Worm (Caenorhabditis elegans): Measurements from ENCODE around the gene fbxb-72.

fbxb-72 gene

DNA sequence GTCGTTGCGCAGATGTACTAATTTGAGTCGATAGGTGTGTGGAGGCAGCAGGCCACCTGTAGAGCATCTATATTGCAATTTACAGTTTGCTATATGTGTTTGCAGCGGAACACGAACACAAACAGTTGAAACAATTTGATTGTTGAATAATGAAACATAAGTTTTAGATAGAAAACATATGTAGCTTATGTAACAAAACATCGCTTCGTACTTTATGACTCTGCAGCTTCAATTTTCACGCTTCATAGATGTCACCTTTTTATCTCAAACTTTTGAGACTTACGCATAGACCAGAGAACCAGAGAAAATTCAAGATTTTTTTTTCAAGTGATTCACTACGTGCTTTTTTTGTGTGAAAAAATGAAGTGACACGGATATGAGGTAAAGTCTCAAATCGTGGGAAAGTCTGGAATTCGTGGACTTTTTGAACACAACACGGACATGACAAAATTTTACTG, at the start of gene fbxb-72:
fbxb-72 (minus strand) TSS at position 58 of the 458 bp plus-strand sequence.
- TF ChIP-seq elt-1 (tag; optimal IDR thresholded peaks at IDR 0.05) = no peak
- TF ChIP-seq nhr-43 (tag; optimal IDR thresholded peaks at IDR 0.05; ENCODE audit: poor library complexity, severe bottlenecking) = peak; percentile 97
- no peak for TF ChIP-seq eor-1 (tag; optimal IDR thresholded peaks at IDR 0.05)
- TF ChIP-seq lin-39 (tag; optimal IDR thresholded peaks at IDR 0.05) = peak; percentile 37
- no peak for TF ChIP-seq zag-1 (tag; optimal IDR thresholded peaks at IDR 0.05)
- peak in 1 of 3 experiments; percentile 4 for TF ChIP-seq elt-3 (tag; optimal IDR thresholded peaks at IDR 0.05)
- no peak for TF ChIP-seq fkh-10 (GFP tag; optimal IDR thresholded peaks at IDR 0.05)
- peak; percentile 94 for TF ChIP-seq pqm-1 (tag; optimal IDR thresholded peaks at IDR 0.05)
- peak; percentile 49 for TF ChIP-seq lsy-12 (tag; optimal IDR thresholded peaks at IDR 0.05)
- no peak for TF ChIP-seq unc-39 (tag; optimal IDR thresholded peaks at IDR 0.05)
- TF ChIP-seq ZK546.5 (tag; optimal IDR thresholded peaks at IDR 0.05) = no peak
- TF ChIP-seq jun-1 (tag; optimal IDR thresholded peaks at IDR 0.05) = peak; percentile 59
- TF ChIP-seq fos-1 (tag; optimal IDR thresholded peaks at IDR 0.05) = no peak
- TF ChIP-seq pha-4 (tag; optimal IDR thresholded peaks at IDR 0.05) = peak; percentile 55
- no peak for TF ChIP-seq snpc-4 (tag; optimal IDR thresholded peaks at IDR 0.05)
- TF ChIP-seq egl-27 (tag; optimal IDR thresholded peaks at IDR 0.05) = no peak
- peak; percentile 94 for TF ChIP-seq skn-1 (tag; optimal IDR thresholded peaks at IDR 0.05)
- TF ChIP-seq R02D3.7 (tag; optimal IDR thresholded peaks at IDR 0.05) = peak; percentile 24
- peak; percentile 36 for TF ChIP-seq nhr-28 (tag; optimal IDR thresholded peaks at IDR 0.05)
- no peak for TF ChIP-seq mml-1 (tag; optimal IDR thresholded peaks at IDR 0.05)
- TF ChIP-seq aly-2 (tag; optimal IDR thresholded peaks at IDR 0.05) = peak; percentile 93
- peak; percentile 2 for TF ChIP-seq nhr-11 (tag; optimal IDR thresholded peaks at IDR 0.05)
- TF ChIP-seq ama-1 (optimal IDR thresholded peaks at IDR 0.05) = peak; percentile 99
- TF ChIP-seq hmg-11 (tag; optimal IDR thresholded peaks at IDR 0.05) = no peak
- no peak for TF ChIP-seq nhr-237 (tag; optimal IDR thresholded peaks at IDR 0.05)
- TF ChIP-seq ceh-9 (tag; optimal IDR thresholded peaks at IDR 0.05) = no peak
- peak; percentile 66 for TF ChIP-seq ztf-4 (tag; optimal IDR thresholded peaks at IDR 0.05)
- TF ChIP-seq nhr-77 (tag; optimal IDR thresholded peaks at IDR 0.05) = peak; percentile 51
- peak; percentile 3 for TF ChIP-seq nhr-25 (tag; optimal IDR thresholded peaks at IDR 0.05)
- no peak for TF ChIP-seq fkh-2 (tag; optimal IDR thresholded peaks at IDR 0.05)
- no peak for TF ChIP-seq nhr-12 (tag; optimal IDR thresholded peaks at IDR 0.05)
- TF ChIP-seq ceh-28 (tag; optimal IDR thresholded peaks at IDR 0.05) = no peak
- no peak for TF ChIP-seq ztf-11 (tag; optimal IDR thresholded peaks at IDR 0.05)
- peak; percentile 85 for TF ChIP-seq tbx-2 (tag; optimal IDR thresholded peaks at IDR 0.05)
- peak; percentile 68 for TF ChIP-seq nfya-1 (tag; optimal IDR thresholded peaks at IDR 0.05; ENCODE audit: insufficient read depth)
- TF ChIP-seq nhr-23 (tag; optimal IDR thresholded peaks at IDR 0.05) = peak; percentile 78
- TF ChIP-seq egl-5 (tag; optimal IDR thresholded peaks at IDR 0.05) = no peak
- TF ChIP-seq ceh-82 (tag; optimal IDR thresholded peaks at IDR 0.05) = no peak
- TF ChIP-seq ceh-16 (tag; optimal IDR thresholded peaks at IDR 0.05) = no peak
- peak; percentile 43 for TF ChIP-seq nhr-76 (tag; optimal IDR thresholded peaks at IDR 0.05)
- peak; percentile 14 for TF ChIP-seq nhr-67 (tag; optimal IDR thresholded peaks at IDR 0.05)
- TF ChIP-seq unc-62 (GFP tag; optimal IDR thresholded peaks at IDR 0.05) = no peak
- peak; percentile 76 for TF ChIP-seq elt-2 (tag; optimal IDR thresholded peaks at IDR 0.05)
- TF ChIP-seq daf-12 (tag; optimal IDR thresholded peaks at IDR 0.05) = no peak
- no peak for TF ChIP-seq mdl-1 (tag; optimal IDR thresholded peaks at IDR 0.05)
- no peak for TF ChIP-seq lin-15B (tag; optimal IDR thresholded peaks at IDR 0.05)
- no peak for TF ChIP-seq sea-2 (GFP tag; optimal IDR thresholded peaks at IDR 0.05)

DNA sequence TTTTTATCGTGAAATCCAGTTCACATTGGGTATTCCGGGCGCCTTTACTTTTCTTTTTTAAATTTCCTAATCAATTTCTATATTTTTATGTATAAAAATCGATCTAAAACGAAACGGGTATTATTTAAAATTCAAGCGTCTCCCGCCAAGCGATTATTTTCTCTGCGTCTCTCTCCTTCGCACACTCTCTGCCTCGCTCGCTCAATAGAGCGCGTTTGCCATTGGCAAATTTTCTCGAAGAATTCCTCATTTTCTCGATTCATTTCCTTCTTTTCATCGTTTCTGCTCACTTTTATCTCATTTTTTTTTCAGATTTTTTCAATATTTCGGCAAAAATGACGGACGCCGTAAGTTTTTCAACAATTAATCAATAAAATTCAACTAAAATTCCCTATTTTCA, 49.5 kb upstream of the fbxb-72 start, which contains the start of gene sti-1:
sti-1 (plus strand) TSS at position 263 of the 400 bp plus-strand sequence.
- TF ChIP-seq ZK546.5 (tag; optimal IDR thresholded peaks at IDR 0.05) (no peak), nfya-1 (tag; optimal IDR thresholded peaks at IDR 0.05; ENCODE audit: insufficient read depth) (peak; percentile 92), fos-1 (tag; optimal IDR thresholded peaks at IDR 0.05) (no peak), zag-1 (tag; optimal IDR thresholded peaks at IDR 0.05) (no peak), egl-27 (tag; optimal IDR thresholded peaks at IDR 0.05) (no peak), ceh-82 (tag; optimal IDR thresholded peaks at IDR 0.05) (peak; percentile 20), fkh-10 (GFP tag; optimal IDR thresholded peaks at IDR 0.05) (no peak), nhr-67 (tag; optimal IDR thresholded peaks at IDR 0.05) (no peak), ceh-9 (tag; optimal IDR thresholded peaks at IDR 0.05) (no peak), nhr-28 (tag; optimal IDR thresholded peaks at IDR 0.05) (peak; percentile 1), elt-3 (tag; optimal IDR thresholded peaks at IDR 0.05) (no peak), elt-1 (tag; optimal IDR thresholded peaks at IDR 0.05) (no peak), unc-39 (tag; optimal IDR thresholded peaks at IDR 0.05) (no peak), ztf-4 (tag; optimal IDR thresholded peaks at IDR 0.05) (no peak), hmg-11 (tag; optimal IDR thresholded peaks at IDR 0.05) (peak; percentile 64), nhr-23 (tag; optimal IDR thresholded peaks at IDR 0.05) (peak; percentile 90), nhr-77 (tag; optimal IDR thresholded peaks at IDR 0.05) (peak; percentile 76), skn-1 (tag; optimal IDR thresholded peaks at IDR 0.05) (peak; percentile 35), nhr-43 (tag; optimal IDR thresholded peaks at IDR 0.05; ENCODE audit: poor library complexity, severe bottlenecking) (peak; percentile 68), jun-1 (tag; optimal IDR thresholded peaks at IDR 0.05) (peak; percentile 65), egl-5 (tag; optimal IDR thresholded peaks at IDR 0.05) (peak; percentile 94), ztf-11 (tag; optimal IDR thresholded peaks at IDR 0.05) (no peak), sea-2 (GFP tag; optimal IDR thresholded peaks at IDR 0.05) (no peak), ceh-16 (tag; optimal IDR thresholded peaks at IDR 0.05) (no peak), ama-1 (optimal IDR thresholded peaks at IDR 0.05) (peak; percentile 4), ceh-28 (tag; optimal IDR thresholded peaks at IDR 0.05) (peak; percentile 72), mml-1 (tag; optimal IDR thresholded peaks at IDR 0.05) (no peak), nhr-12 (tag; optimal IDR thresholded peaks at IDR 0.05) (no peak), mdl-1 (tag; optimal IDR thresholded peaks at IDR 0.05) (no peak), daf-12 (tag; optimal IDR thresholded peaks at IDR 0.05) (no peak), R02D3.7 (tag; optimal IDR thresholded peaks at IDR 0.05) (peak; percentile 70), lin-15B (tag; optimal IDR thresholded peaks at IDR 0.05) (peak; percentile 85), lin-39 (tag; optimal IDR thresholded peaks at IDR 0.05) (peak; percentile 83), lsy-12 (tag; optimal IDR thresholded peaks at IDR 0.05) (peak; percentile 45), nhr-25 (tag; optimal IDR thresholded peaks at IDR 0.05) (peak; percentile 73), nhr-237 (tag; optimal IDR thresholded peaks at IDR 0.05) (no peak), tbx-2 (tag; optimal IDR thresholded peaks at IDR 0.05) (no peak)

All from whole organism, L3 larva.